Fruit fly (Drosophila melanogaster) whole organism, wandering third instar larva: ENCODE measurements around the gene yellow-e3.
A peak's percentile ranks its signal among the peaks of the same experiment; 100 is the strongest.

ENCODE experiments used
- CG9705 ChIP-seq: fragments of 200-800 bp; sonication (Bioruptor generic); optimal IDR thresholded peaks from 2 replicates; lab custom pipeline; 2018; ENCODE audit warnings: missing biosample characterization, mild to moderate bottlenecking, missing genetic modification characterization
- Dfd ChIP-seq: fragments of >200 bp; optimal IDR thresholded peaks from 2 replicates; lab custom pipeline; 2017; ENCODE audit warnings: missing biosample characterization, missing genetic modification characterization
- Dif ChIP-seq: fragments of 200-275, 200-300 bp; sonication (Bioruptor generic); optimal IDR thresholded peaks from 2 replicates; lab custom pipeline; 2018; ENCODE audit warnings: missing biosample characterization, missing genetic modification characterization; ENCODE audit not compliant: partially characterized antibody
- Hr83 ChIP-seq: fragments of 200-300 bp; sonication (Bioruptor generic); optimal IDR thresholded peaks from 2 replicates; lab custom pipeline; 2016; ENCODE audit warnings: missing biosample characterization, mild to moderate bottlenecking, missing genetic modification characterization, moderate library complexity; ENCODE audit not compliant: poor library complexity, severe bottlenecking
- Myc ChIP-seq: fragments of >200 bp; optimal IDR thresholded peaks from 2 replicates; lab custom pipeline; 2017
- foxo ChIP-seq, 2 experiments: fragments of 200-800 bp; sonication (Bioruptor generic); optimal IDR thresholded peaks; 2 replicates in 1 of 2; 3 replicates in 1 of 2; lab custom pipeline; 2016 to 2017; ENCODE audit warnings: missing biosample characterization in 2 of 2, missing genetic modification characterization in 2 of 2
- h ChIP-seq: fragments of 200-800 bp; sonication (Bioruptor generic); optimal IDR thresholded peaks from 3 replicates; lab custom pipeline; 2016; ENCODE audit warnings: missing biosample characterization, mild to moderate bottlenecking, missing genetic modification characterization
- psq ChIP-seq: fragments of 200-800 bp; sonication (Bioruptor generic); optimal IDR thresholded peaks from 3 replicates; lab custom pipeline; 2017; ENCODE audit warnings: missing biosample characterization, mild to moderate bottlenecking, missing genetic modification characterization, moderate library complexity
- rgr ChIP-seq: fragments of 200-800 bp; sonication (Bioruptor generic); optimal IDR thresholded peaks from 3 replicates; lab custom pipeline; 2016; ENCODE audit warnings: missing biosample characterization, mild to moderate bottlenecking, missing genetic modification characterization
- sage ChIP-seq: fragments of 200-800 bp; sonication (Bioruptor generic); optimal IDR thresholded peaks from 2 replicates; lab custom pipeline; 2016; ENCODE audit warnings: missing biosample characterization, mild to moderate bottlenecking, missing genetic modification characterization
- sv ChIP-seq: fragments of 200-800 bp; sonication (Bioruptor generic); optimal IDR thresholded peaks from 3 replicates; lab custom pipeline; 2016; ENCODE audit warnings: missing biosample characterization, missing genetic modification characterization

DNA sequence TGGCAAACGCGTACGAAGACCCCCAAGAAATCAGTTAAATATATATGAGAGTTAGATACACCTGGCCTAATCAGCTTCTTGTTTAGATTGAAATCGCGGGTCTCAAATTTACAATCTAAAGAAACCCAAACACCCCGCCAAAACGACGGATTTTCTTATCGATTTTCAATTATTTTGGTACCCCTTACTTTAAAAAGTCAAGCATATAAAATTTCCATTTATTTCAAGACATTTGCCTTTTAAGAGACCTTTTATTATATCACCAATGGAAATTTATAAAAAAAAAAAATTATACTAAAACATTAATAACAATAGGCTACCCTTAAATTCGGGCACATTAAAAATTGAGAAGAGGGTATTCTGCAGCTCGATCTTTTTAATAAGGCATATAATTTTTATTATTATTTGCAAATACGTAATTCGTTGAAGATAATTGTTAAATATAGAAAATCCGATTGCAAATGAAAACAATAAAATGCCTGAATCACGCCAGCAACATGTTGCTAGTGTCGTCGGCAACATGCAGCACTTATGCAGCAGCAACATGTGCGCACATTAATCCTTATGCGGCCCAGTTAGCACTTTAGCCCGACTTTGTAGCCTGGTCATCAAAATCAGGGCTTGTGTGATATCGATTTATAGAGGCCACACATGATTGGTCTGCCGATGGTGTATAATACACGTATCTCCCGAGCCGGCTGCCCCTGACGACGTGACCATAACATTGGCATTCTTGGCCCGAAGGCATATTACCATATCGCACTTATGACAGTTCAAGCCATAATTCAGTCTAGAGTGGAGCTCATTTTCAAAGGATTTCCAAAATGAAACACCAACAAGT lies 32.6 kb downstream of the yellow-e3 start, which contains the start of the genes Lip3 and CG34309:
- TF ChIP-seq rgr (GFP tag; lab: Kevin White, UChicago) (peak; percentile 82), Dfd (GFP tag; lab: Kevin White, UChicago) (no peak), sage (GFP tag; lab: Kevin White, UChicago) (peak; percentile 24), psq (peak; percentile 73), CG9705 (no peak), Hr83 (GFP tag; lab: Kevin White, UChicago) (no peak), sv (GFP tag; lab: Kevin White, UChicago) (no peak), Dif (GFP tag; lab: Kevin White, UChicago) (no peak), foxo (GFP tag; optimal IDR thresholded peaks at IDR 0.05; lab: Kevin White, UChicago) (peak in 1 of 2 experiments; percentile 65), h (peak; percentile 82), Myc (lab: Kevin White, UChicago) (no peak)
